Worm (Caenorhabditis elegans) whole organism, L2 larva: ENCODE results near the gene D1046.4.
A peak's percentile ranks its signal among the peaks of the same experiment; 100 is the strongest.

Experiments used
- F13H6.1 ChIP-seq: sonication (generic microtip); optimal IDR thresholded peaks from 2 replicates; lab custom pipeline; 2016; ENCODE audit warnings: missing genetic modification characterization, missing compliant biosample characterization
- ZK546.5 ChIP-seq: sonication (generic microtip); optimal IDR thresholded peaks from 2 replicates; lab custom pipeline; 2017; ENCODE audit warnings: missing biosample characterization, missing genetic modification characterization
- ama-1 ChIP-seq: fragments of 150-350 bp; optimal IDR thresholded peaks from 2 replicates; lab custom pipeline; 2018; ENCODE audit warnings: inconsistent platforms
- lin-11 ChIP-seq: fragments of 150-350 bp; sonication (generic microtip); optimal IDR thresholded peaks from 2 replicates; lab custom pipeline; 2014; ENCODE audit warnings: missing biosample characterization, missing genetic modification characterization, inconsistent platforms, mixed read lengths
- lin-13 ChIP-seq: fragments of 150-350 bp; optimal IDR thresholded peaks from 2 replicates; lab custom pipeline; 2014; ENCODE audit warnings: missing biosample characterization, missing genetic modification reagents, missing genetic modification characterization
- nhr-11 ChIP-seq: fragments of 150-350 bp; optimal IDR thresholded peaks from 2 replicates; lab custom pipeline; 2014; ENCODE audit warnings: missing biosample characterization, missing genetic modification characterization
- nhr-237 ChIP-seq: fragments of 150-350 bp; optimal IDR thresholded peaks from 2 replicates; lab custom pipeline; 2014; ENCODE audit warnings: missing biosample characterization, missing genetic modification characterization
- nhr-25 ChIP-seq: fragments of 150-350 bp; sonication (generic microtip); optimal IDR thresholded peaks from 3 replicates; lab custom pipeline; 2014; ENCODE audit warnings: missing biosample characterization, missing genetic modification characterization
- snpc-4 ChIP-seq: fragments of 150-350 bp; optimal IDR thresholded peaks from 2 replicates; lab custom pipeline; 2014; ENCODE audit warnings: missing biosample characterization, missing genetic modification characterization
- zag-1 ChIP-seq: fragments of 150-350 bp; optimal IDR thresholded peaks from 2 replicates; lab custom pipeline; 2014; ENCODE audit warnings: missing biosample characterization, missing genetic modification characterization

- no peak for TF ChIP-seq ama-1 (lab: Kevin White, UChicago)
- TF ChIP-seq nhr-237 (tag; lab: Kevin White, UChicago) = no peak
- TF ChIP-seq zag-1 (tag; lab: Kevin White, UChicago) = no peak
- TF ChIP-seq lin-13 = no peak
- no peak for TF ChIP-seq snpc-4 (tag; lab: Kevin White, UChicago)
- TF ChIP-seq lin-11 (tag; lab: Kevin White, UChicago) = no peak
- TF ChIP-seq nhr-25 (tag; lab: Kevin White, UChicago) = no peak
- TF ChIP-seq F13H6.1 (tag; lab: Kevin White, UChicago) = peak; percentile 42
- no peak for TF ChIP-seq ZK546.5 (tag; lab: Kevin White, UChicago)
- TF ChIP-seq nhr-11 = no peak
These were observed 44.4 kb downstream of the D1046.4 start for ce11 chrIV:8978047-8978446.
